Fruit fly (Drosophila melanogaster) whole organism, larva: ENCODE results near the gene CG12607.

Experiments used
- noc ChIP-seq: fragments of 200-800 bp; sonication (Bioruptor generic); optimal IDR thresholded peaks from 3 replicates; lab custom pipeline; 2019; ENCODE audit warnings: missing biosample characterization, mild to moderate bottlenecking, missing genetic modification characterization, moderate library complexity

Gene CG12607

dm6 chr3L:4446273-4446672 is at the start of gene CG12607:
TSS of gene CG12607 (plus strand) at chr3L:4446573.
- TF ChIP-seq noc (tag; lab: Kevin White, UChicago): no peak

dm6 chr3L:4397137-4397536 is 49.2 kb upstream of the CG12607 start:
- TF ChIP-seq noc (tag; lab: Kevin White, UChicago): no peak

dm6 chr3L:4397874-4398273 is 48.5 kb upstream of the CG12607 start:
- no peak for TF ChIP-seq noc (tag; lab: Kevin White, UChicago)

- no peak for TF ChIP-seq noc (tag; lab: Kevin White, UChicago)
Observed at dm6 chr3L:4399905-4400304, 46.5 kb upstream of the CG12607 start.

- no peak for TF ChIP-seq noc (tag; lab: Kevin White, UChicago)
Observed at dm6 chr3L:4401241-4401640, 45.1 kb upstream of the CG12607 start.

- TF ChIP-seq noc (tag; lab: Kevin White, UChicago): no peak
Observed at dm6 chr3L:4403180-4403769, 43.1 kb upstream of the CG12607 start, which contains the start of gene Syx17. TSS of gene Syx17 (plus strand) at chr3L:4403487.

- TF ChIP-seq noc (tag; lab: Kevin White, UChicago): no peak
Observed at dm6 chr3L:4405922-4406321, 40.5 kb upstream of the CG12607 start, which contains the start of gene CG15019. TSS of gene CG15019 (minus strand) at chr3L:4406059.

dm6 chr3L:4406653-4407257 is 39.6 kb upstream of the CG12607 start, which contains the start of gene TP53INP:
TSS of gene TP53INP (plus strand) at chr3L:4406943.
- TF ChIP-seq noc (tag; lab: Kevin White, UChicago): peak; percentile 86

- no peak for TF ChIP-seq noc (tag; lab: Kevin White, UChicago)
Observed at dm6 chr3L:4407743-4408142, 38.6 kb upstream of the CG12607 start.

dm6 chr3L:4408313-4409133 is 37.9 kb upstream of the CG12607 start:
- no peak for TF ChIP-seq noc (tag; lab: Kevin White, UChicago)

- TF ChIP-seq noc (tag; lab: Kevin White, UChicago): no peak
Observed at dm6 chr3L:4409134-4409897, 37.1 kb upstream of the CG12607 start.

dm6 chr3L:4409898-4410629 is 36.3 kb upstream of the CG12607 start:
- TF ChIP-seq noc (tag; lab: Kevin White, UChicago): no peak

- TF ChIP-seq noc (tag; lab: Kevin White, UChicago): no peak
Observed at dm6 chr3L:4411025-4411873, 35.1 kb upstream of the CG12607 start.

dm6 chr3L:4411951-4412350 is 34.4 kb upstream of the CG12607 start:
- TF ChIP-seq noc (tag; lab: Kevin White, UChicago): no peak
